Worm (Caenorhabditis elegans) whole organism, late embryonic: ENCODE results near the gene rei-2.

Source experiments
- F13H6.1 ChIP-seq: sonication (generic microtip); optimal IDR thresholded peaks from 2 replicates; lab custom pipeline; 2016; ENCODE audit warnings: missing genetic modification characterization, missing compliant biosample characterization
- ahr-1 ChIP-seq: sonication (generic microtip); optimal IDR thresholded peaks from 2 replicates; lab custom pipeline; 2016; ENCODE audit warnings: missing genetic modification characterization, missing compliant biosample characterization
- ceh-14 ChIP-seq: sonication (generic microtip); optimal IDR thresholded peaks from 2 replicates; lab custom pipeline; 2016; ENCODE audit warnings: missing genotype, missing genetic modification characterization, missing compliant biosample characterization
- ceh-19 ChIP-seq: fragments of 200-800 bp; sonication (Bioruptor generic); optimal IDR thresholded peaks from 2 replicates; lab custom pipeline; 2018; ENCODE audit warnings: mild to moderate bottlenecking, missing genetic modification characterization, missing compliant biosample characterization
- ceh-24 ChIP-seq: sonication (generic microtip); optimal IDR thresholded peaks from 2 replicates; lab custom pipeline; 2016; ENCODE audit warnings: mild to moderate bottlenecking, missing genetic modification characterization, missing compliant biosample characterization
- ceh-30 ChIP-seq: fragments of 150-350 bp; optimal IDR thresholded peaks from 2 replicates; lab custom pipeline; 2014; ENCODE audit warnings: missing biosample characterization, missing genetic modification characterization
- ceh-31 ChIP-seq: sonication (generic microtip); optimal IDR thresholded peaks from 2 replicates; lab custom pipeline; 2016; ENCODE audit warnings: missing genetic modification characterization, missing compliant biosample characterization
- ceh-45 ChIP-seq: fragments of 200-800 bp; sonication (Bioruptor generic); IDR thresholded peaks from 2 replicates; pipeline ENCODE4 v1.3.6; 2022; ENCODE audit warnings: missing genetic modification reagents, missing genetic modification characterization, missing compliant biosample characterization
- ceh-48 ChIP-seq: sonication (generic microtip); optimal IDR thresholded peaks from 2 replicates; lab custom pipeline; 2016; ENCODE audit warnings: missing genetic modification characterization, inconsistent platforms, missing compliant biosample characterization
- ceh-6 ChIP-seq: fragments of 200-800 bp; sonication (Bioruptor generic); optimal IDR thresholded peaks from 2 replicates; lab custom pipeline; 2018; ENCODE audit warnings: mild to moderate bottlenecking, missing genetic modification characterization, missing compliant biosample characterization
- che-1 ChIP-seq: sonication (generic microtip); optimal IDR thresholded peaks from 2 replicates; lab custom pipeline; 2016; ENCODE audit warnings: mild to moderate bottlenecking, missing genetic modification characterization, missing compliant biosample characterization
- dmd-4 ChIP-seq: sonication (generic microtip); optimal IDR thresholded peaks from 2 replicates; lab custom pipeline; 2016; ENCODE audit warnings: borderline replicate concordance, missing genetic modification characterization, missing compliant biosample characterization
- dve-1 ChIP-seq: sonication (generic microtip); optimal IDR thresholded peaks from 2 replicates; lab custom pipeline; 2017; ENCODE audit warnings: antibody characterized with exemption, mild to moderate bottlenecking, missing genetic modification characterization, missing compliant biosample characterization
- elt-2 ChIP-seq: sonication (generic microtip); optimal IDR thresholded peaks from 2 replicates; lab custom pipeline; 2016; ENCODE audit warnings: missing genetic modification reagents, missing genetic modification characterization, missing compliant biosample characterization
- elt-4 ChIP-seq: sonication (generic microtip); optimal IDR thresholded peaks from 2 replicates; lab custom pipeline; 2016; ENCODE audit warnings: missing genetic modification characterization, missing compliant biosample characterization
- ets-4 ChIP-seq: sonication (generic microtip); optimal IDR thresholded peaks from 2 replicates; lab custom pipeline; 2016; ENCODE audit warnings: missing genetic modification characterization, missing compliant biosample characterization
- eyg-1 ChIP-seq: sonication (generic microtip); optimal IDR thresholded peaks from 2 replicates; lab custom pipeline; 2016; ENCODE audit warnings: missing genotype, missing genetic modification characterization, missing compliant biosample characterization
- fkh-6 ChIP-seq: sonication (generic microtip); optimal IDR thresholded peaks from 2 replicates; lab custom pipeline; 2016; ENCODE audit warnings: missing genetic modification characterization, missing compliant biosample characterization
- gmeb-2 ChIP-seq: sonication (generic microtip); optimal IDR thresholded peaks from 2 replicates; lab custom pipeline; 2016; ENCODE audit warnings: missing genetic modification characterization, inconsistent platforms, missing compliant biosample characterization
- hlh-13 ChIP-seq: fragments of 200-800 bp; sonication (Bioruptor generic); optimal IDR thresholded peaks from 2 replicates; lab custom pipeline; 2018; ENCODE audit warnings: mild to moderate bottlenecking, missing genetic modification characterization, missing compliant biosample characterization
- hlh-15 ChIP-seq: sonication (generic microtip); optimal IDR thresholded peaks from 2 replicates; lab custom pipeline; 2016; ENCODE audit warnings: missing genetic modification characterization, missing compliant biosample characterization
- hlh-6 ChIP-seq: sonication (generic microtip); optimal IDR thresholded peaks from 2 replicates; lab custom pipeline; 2016; ENCODE audit warnings: missing genotype, missing genetic modification characterization, missing compliant biosample characterization
- hlh-8 ChIP-seq: sonication (generic microtip); optimal IDR thresholded peaks from 2 replicates; lab custom pipeline; 2016; ENCODE audit warnings: missing genotype, missing genetic modification characterization, missing compliant biosample characterization
- lim-6 ChIP-seq: sonication (generic microtip); optimal IDR thresholded peaks from 2 replicates; lab custom pipeline; 2016; ENCODE audit warnings: missing genetic modification characterization, missing compliant biosample characterization
- lin-11 ChIP-seq: fragments of 200-800 bp; sonication (Bioruptor generic); optimal IDR thresholded peaks from 2 replicates; lab custom pipeline; 2018; ENCODE audit warnings: mild to moderate bottlenecking, missing genetic modification characterization, missing compliant biosample characterization
- mec-3 ChIP-seq: sonication (generic microtip); optimal IDR thresholded peaks from 2 replicates; lab custom pipeline; 2016; ENCODE audit warnings: borderline replicate concordance, missing genetic modification characterization, missing compliant biosample characterization
- nhr-11 ChIP-seq: fragments of 150-350 bp; optimal IDR thresholded peaks from 2 replicates; lab custom pipeline; 2014; ENCODE audit warnings: missing biosample characterization, missing genetic modification characterization
- npax-4 ChIP-seq: sonication (generic microtip); optimal IDR thresholded peaks from 2 replicates; lab custom pipeline; 2016; ENCODE audit warnings: missing genetic modification characterization, missing compliant biosample characterization
- odd-2 ChIP-seq: sonication (generic microtip); optimal IDR thresholded peaks from 2 replicates; lab custom pipeline; 2017; ENCODE audit warnings: antibody characterized with exemption, mild to moderate bottlenecking, missing genetic modification characterization, missing compliant biosample characterization
- pag-3 ChIP-seq: sonication (generic microtip); optimal IDR thresholded peaks from 2 replicates; lab custom pipeline; 2016; ENCODE audit warnings: missing compliant biosample characterization, missing genetic modification characterization, borderline replicate concordance
- pat-9 ChIP-seq: fragments of 200-800 bp; sonication (Bioruptor generic); optimal IDR thresholded peaks from 2 replicates; lab custom pipeline; 2018; ENCODE audit warnings: mild to moderate bottlenecking, missing genetic modification characterization, moderate library complexity, missing compliant biosample characterization
- pax-1 ChIP-seq: fragments of 150-350 bp; optimal IDR thresholded peaks from 2 replicates; lab custom pipeline; 2014; ENCODE audit warnings: missing biosample characterization, missing genetic modification characterization
- pha-2 ChIP-seq: sonication (generic microtip); optimal IDR thresholded peaks from 2 replicates; lab custom pipeline; 2017; ENCODE audit warnings: mild to moderate bottlenecking, missing genetic modification characterization, missing compliant biosample characterization
- pha-4 ChIP-seq: fragments of 150-350 bp; optimal IDR thresholded peaks from 2 replicates; lab custom pipeline; 2018; ENCODE audit warnings: missing biosample characterization, missing genetic modification reagents, missing genetic modification characterization
- pros-1 ChIP-seq: fragments of 150-350 bp; optimal IDR thresholded peaks from 2 replicates; lab custom pipeline; 2014; ENCODE audit warnings: missing biosample characterization, missing genetic modification reagents, missing genetic modification characterization
- ref-2 ChIP-seq: sonication (generic microtip); optimal IDR thresholded peaks from 2 replicates; lab custom pipeline; 2016; ENCODE audit warnings: missing genetic modification characterization, missing compliant biosample characterization
- sox-2 ChIP-seq: fragments of 200-800 bp; sonication (Bioruptor generic); IDR thresholded peaks from 2 replicates; pipeline ENCODE4 v1.3.6; 2022; ENCODE audit warnings: missing genetic modification reagents, missing genetic modification characterization, missing compliant biosample characterization
- sox-4 ChIP-seq: sonication (generic microtip); optimal IDR thresholded peaks from 2 replicates; lab custom pipeline; 2017; ENCODE audit warnings: mild to moderate bottlenecking, missing genetic modification characterization, inconsistent platforms, missing compliant biosample characterization
- tbx-2 ChIP-seq: sonication (generic microtip); optimal IDR thresholded peaks from 2 replicates; lab custom pipeline; 2016; ENCODE audit warnings: missing genetic modification characterization, missing compliant biosample characterization
- tbx-7 ChIP-seq: sonication (generic microtip); optimal IDR thresholded peaks from 2 replicates; lab custom pipeline; 2016; ENCODE audit warnings: missing genotype, missing genetic modification characterization, missing compliant biosample characterization
- unc-3 ChIP-seq, 2 experiments: fragments of 200-800 bp in 1 of 2; sonication (Bioruptor generic) in 1 of 2; sonication (generic microtip) in 1 of 2; conservative IDR thresholded peaks in 1 of 2; optimal IDR thresholded peaks in 1 of 2; 2 replicates each; pipeline versions ENCODE4 v1.3.6 to Lab custom; 2016 to 2022; ENCODE audit warnings: missing compliant biosample characterization in 2 of 2, missing genetic modification characterization in 2 of 2, missing genetic modification reagents in 1 of 2
- unc-42 ChIP-seq: sonication (generic microtip); optimal IDR thresholded peaks from 2 replicates; lab custom pipeline; 2016; ENCODE audit warnings: missing genotype, missing genetic modification characterization, missing compliant biosample characterization
- unc-55 ChIP-seq: sonication (generic microtip); optimal IDR thresholded peaks from 2 replicates; lab custom pipeline; 2017; ENCODE audit warnings: missing biosample characterization, missing genetic modification reagents, missing genetic modification characterization
- zip-5 ChIP-seq: sonication (generic microtip); optimal IDR thresholded peaks from 2 replicates; lab custom pipeline; 2016; ENCODE audit warnings: missing genetic modification characterization, missing compliant biosample characterization
- ztf-16 ChIP-seq: sonication (generic microtip); optimal IDR thresholded peaks from 2 replicates; lab custom pipeline; 2017; ENCODE audit warnings: missing genetic modification characterization, missing compliant biosample characterization

rei-2 gene

ce11 chrX:1080549-1080948, 7.4 kb downstream of the rei-2 start, which contains the start of gene pfn-3:
TSS of gene pfn-3 (minus strand) at chrX:1080649.
- peak; percentile 23 for TF ChIP-seq unc-55 (GFP tag; lab: Kevin White, UChicago)
- TF ChIP-seq hlh-13 (GFP tag; lab: Kevin White, UChicago) = no peak

- TF ChIP-seq ref-2 (tag; lab: Kevin White, UChicago) (no peak), ceh-45 (GFP tag; lab: Robert Waterston, UW) (no peak), che-1 (tag; lab: Kevin White, UChicago) (no peak), dve-1 (tag; lab: Kevin White, UChicago) (no peak), F13H6.1 (tag; lab: Kevin White, UChicago) (no peak), eyg-1 (no peak), nhr-11 (tag; lab: Kevin White, UChicago) (no peak), hlh-6 (no peak), tbx-7 (tag; lab: Kevin White, UChicago) (no peak), fkh-6 (tag; lab: Kevin White, UChicago) (no peak), hlh-8 (no peak), lim-6 (no peak), ceh-30 (tag; lab: Kevin White, UChicago) (no peak), sox-2 (GFP tag; lab: Robert Waterston, UW) (no peak), gmeb-2 (tag; lab: Kevin White, UChicago) (no peak), odd-2 (no peak)
Observed at ce11 chrX:1072152-1072551, 15.8 kb downstream of the rei-2 start, which contains the start of gene lim-6. TSS of gene lim-6 (plus strand) at chrX:1072452.

ce11 chrX:1068986-1069385, 19.0 kb downstream of the rei-2 start, which contains the start of gene mksr-1:
TSS of gene mksr-1 (minus strand) at chrX:1069129.
- no peak for TF ChIP-seq pros-1 (tag; lab: Kevin White, UChicago)
- no peak for TF ChIP-seq eyg-1
- no peak for TF ChIP-seq ceh-6
- no peak for TF ChIP-seq lin-11 (tag; lab: Kevin White, UChicago)
- no peak for TF ChIP-seq pha-2 (tag; lab: Kevin White, UChicago)
- TF ChIP-seq odd-2 = no peak
- TF ChIP-seq zip-5 (tag; lab: Kevin White, UChicago) = no peak

- TF ChIP-seq ceh-19 (GFP tag; lab: Kevin White, UChicago) (peak; percentile 6), tbx-2 (tag; lab: Kevin White, UChicago) (peak; percentile 61), ceh-30 (tag; lab: Kevin White, UChicago) (no peak), npax-4 (no peak), che-1 (tag; lab: Kevin White, UChicago) (no peak), zip-5 (tag; lab: Kevin White, UChicago) (no peak), pax-1 (tag; lab: Kevin White, UChicago) (no peak), pag-3 (no peak), unc-42 (tag; lab: Kevin White, UChicago) (peak; percentile 84), hlh-15 (no peak), ceh-24 (tag; lab: Kevin White, UChicago) (no peak), elt-4 (tag; lab: Kevin White, UChicago) (no peak), ceh-31 (tag; lab: Kevin White, UChicago) (peak; percentile 77), elt-2 (tag; lab: Kevin White, UChicago) (no peak), pha-4 (no peak), sox-4 (peak; percentile 4), ahr-1 (tag; lab: Kevin White, UChicago) (no peak), mec-3 (tag; lab: Kevin White, UChicago) (no peak), tbx-7 (tag; lab: Kevin White, UChicago) (no peak), nhr-11 (tag; lab: Kevin White, UChicago) (no peak), ztf-16 (no peak), hlh-8 (peak; percentile 71), odd-2 (no peak), pros-1 (tag; lab: Kevin White, UChicago) (peak; percentile 61), fkh-6 (tag; lab: Kevin White, UChicago) (peak; percentile 10), unc-3 (GFP tag; conservative IDR thresholded peaks at IDR 0.05; lab: Robert Waterston, UW) (0 out of 2 replicates have a peak, but pooled peaks have one; percentile 5), unc-3 (tag; optimal IDR thresholded peaks at IDR 0.05; lab: Kevin White, UChicago) (peak; percentile 61), ceh-14 (peak; percentile 48), F13H6.1 (tag; lab: Kevin White, UChicago) (no peak), hlh-6 (no peak), ceh-48 (tag; lab: Kevin White, UChicago) (peak; percentile 30), lim-6 (peak; percentile 93), ref-2 (tag; lab: Kevin White, UChicago) (no peak), pat-9 (no peak), dmd-4 (tag; lab: Kevin White, UChicago) (no peak), ets-4 (tag; lab: Kevin White, UChicago) (no peak), ceh-45 (GFP tag; lab: Robert Waterston, UW) (no peak)
Observed at ce11 chrX:1064064-1064463, 23.9 kb downstream of the rei-2 start.
